Worm (Caenorhabditis elegans): ENCODE measurements around the gene srt-11.
"Not testable (repeated sequence)": the region's sequence is repeated elsewhere in the genome, so short reads cannot be mapped to it uniquely, and the experiment has no call there.

DNA sequence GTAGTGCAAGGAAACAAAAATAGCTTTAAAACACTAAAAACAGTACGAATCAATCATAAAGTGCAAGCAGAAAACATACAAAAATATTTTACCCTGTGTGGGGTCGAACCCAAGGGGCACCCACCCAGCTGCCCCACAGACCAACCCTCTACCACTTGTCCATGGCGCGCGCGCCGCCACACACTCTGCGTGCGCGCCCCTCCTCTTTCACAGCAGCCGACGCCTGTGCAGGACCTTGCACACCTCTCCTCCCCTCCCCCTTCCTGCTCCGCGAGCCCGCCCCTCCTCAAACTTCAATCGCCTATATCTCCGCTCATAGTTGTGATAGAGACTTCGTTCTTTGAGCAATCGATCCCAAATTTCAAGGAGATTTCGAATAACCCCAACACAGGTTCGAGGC is 43.3 kb upstream of the srt-11 start:
- TF ChIP-seq mab-9 (GFP tag; IDR thresholded peaks at IDR 0.05); nhr-237 (tag; optimal IDR thresholded peaks at IDR 0.05); lin-39 (tag; optimal IDR thresholded peaks at IDR 0.05); ama-1 (optimal IDR thresholded peaks at IDR 0.05); rnt-1 (tag; optimal IDR thresholded peaks at IDR 0.05); lsy-2 (tag; optimal IDR thresholded peaks at IDR 0.05): not testable (repeated sequence)
